Fruit fly (Drosophila melanogaster) whole organism, adult: ENCODE measurements around the gene Syt4.

Experiments
- CG11617 ChIP-seq: fragments of 200-800 bp; sonication (Bioruptor generic); optimal IDR thresholded peaks from 2 replicates; lab custom pipeline; 2017; ENCODE audit warnings: mild to moderate bottlenecking, missing biosample characterization, missing genetic modification reagents, missing genetic modification characterization
- CG14711 ChIP-seq: fragments of 200-800 bp; sonication (Bioruptor generic); optimal IDR thresholded peaks from 2 replicates; lab custom pipeline; 2018; ENCODE audit warnings: missing biosample characterization, mild to moderate bottlenecking, missing genetic modification characterization, moderate library complexity
- CG1620 ChIP-seq: fragments of 200-800 bp; sonication (Bioruptor generic); optimal IDR thresholded peaks from 2 replicates; lab custom pipeline; 2016; ENCODE audit warnings: missing biosample characterization, missing genetic modification characterization
- CG33017 ChIP-seq: fragments of 200-800 bp; sonication (Bioruptor generic); optimal IDR thresholded peaks from 2 replicates; lab custom pipeline; 2018; ENCODE audit warnings: missing biosample characterization, mild to moderate bottlenecking, missing genetic modification characterization, moderate library complexity
- CG5204 ChIP-seq: fragments of 200-800 bp; sonication (Bioruptor generic); optimal IDR thresholded peaks from 2 replicates; lab custom pipeline; 2016; ENCODE audit warnings: missing biosample characterization, missing genetic modification characterization
- CG7045 ChIP-seq: fragments of 200-800 bp; sonication (Bioruptor generic); optimal IDR thresholded peaks from 2 replicates; lab custom pipeline; 2017; ENCODE audit warnings: missing biosample characterization, mild to moderate bottlenecking, missing genetic modification characterization
- CG7101 ChIP-seq: fragments of 200-800 bp; sonication (Bioruptor generic); optimal IDR thresholded peaks from 2 replicates; lab custom pipeline; 2018; ENCODE audit warnings: missing biosample characterization, mild to moderate bottlenecking, missing genetic modification characterization, moderate library complexity
- Hr96 ChIP-seq: fragments of 200-800 bp; sonication (Bioruptor generic); optimal IDR thresholded peaks from 2 replicates; lab custom pipeline; 2016; ENCODE audit warnings: missing biosample characterization, missing genetic modification characterization
- Mnt ChIP-seq: fragments of 200-800 bp; sonication (Bioruptor generic); optimal IDR thresholded peaks from 2 replicates; lab custom pipeline; 2016; ENCODE audit warnings: missing biosample characterization, mild to moderate bottlenecking, missing genetic modification characterization
- cnc ChIP-seq, 2 experiments: fragments of >200 bp; optimal IDR thresholded peaks; 2 replicates each; lab custom pipeline; 2017
- kay ChIP-seq: fragments of 200-800 bp; sonication (Bioruptor generic); peaks from one replicate; lab custom pipeline; 2016; ENCODE audit warnings: missing biosample characterization, missing genetic modification characterization, borderline replicate concordance
- ovo ChIP-seq: fragments of 200-800 bp; sonication (Bioruptor generic); optimal IDR thresholded peaks from 2 replicates; lab custom pipeline; 2016; ENCODE audit warnings: missing biosample characterization, missing genetic modification characterization

DNA sequence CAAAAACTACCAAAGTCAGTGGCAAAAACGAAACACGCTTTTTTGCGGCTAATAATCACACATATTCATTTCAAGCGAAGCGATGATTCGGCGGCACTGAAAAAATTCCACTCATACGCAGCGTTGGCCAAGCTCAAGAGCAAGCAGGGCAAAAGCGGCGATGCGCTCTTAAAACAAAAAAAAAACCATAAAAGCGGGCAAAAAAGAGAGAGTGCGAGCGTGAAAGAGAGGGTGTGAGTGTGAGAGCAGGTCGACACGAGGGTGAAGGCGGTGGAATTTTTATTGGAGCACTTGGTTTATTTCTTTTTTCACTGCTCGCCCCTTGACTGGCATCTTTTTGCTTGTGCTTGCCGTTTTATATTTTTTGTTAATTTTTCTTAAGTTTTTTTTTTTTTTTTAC lies 44.7 kb downstream of the Syt4 start:
- TF ChIP-seq CG5204 (GFP tag; lab: Kevin White, UChicago) (no peak), CG11617 (GFP tag; lab: Kevin White, UChicago) (no peak), Hr96 (no peak), CG14711 (tag; lab: Kevin White, UChicago) (no peak), Mnt (no peak), CG7045 (GFP tag; lab: Kevin White, UChicago) (no peak), CG7101 (tag; lab: Kevin White, UChicago) (no peak), cnc (optimal IDR thresholded peaks at IDR 0.05; lab: Kevin White, UChicago) (no peak), CG1620 (no peak), CG33017 (tag; lab: Kevin White, UChicago) (no peak), ovo (GFP tag; lab: Kevin White, UChicago) (no peak), kay (GFP tag; lab: Kevin White, UChicago) (peak; percentile 18)
